Worm (Caenorhabditis elegans) whole organism, L4 larva: Measurements from ENCODE around the gene C27A2.12.

Experiments used
- D1046.2 ChIP-seq: fragments of 200-800 bp; sonication (Bioruptor generic); IDR thresholded peaks from 2 replicates; pipeline ENCODE4 v1.3.6; 2022; ENCODE audit warnings: missing genetic modification characterization, missing compliant biosample characterization
- T20F7.1 ChIP-seq: fragments of 200-800 bp; sonication (Bioruptor generic); optimal IDR thresholded peaks from 2 replicates; lab custom pipeline; 2018; ENCODE audit warnings: mild to moderate bottlenecking, missing genetic modification characterization, missing compliant biosample characterization
- Y105C5A.15 ChIP-seq: fragments of 200-800 bp; sonication (Bioruptor generic); IDR thresholded peaks from 2 replicates; pipeline ENCODE4 v1.3.6; 2022; ENCODE audit warnings: missing genetic modification characterization, missing compliant biosample characterization
- Y48G9A.11 ChIP-seq: fragments of 200-800 bp; sonication (Bioruptor generic); IDR thresholded peaks from 2 replicates; pipeline ENCODE4 v1.3.6; 2022; ENCODE audit warnings: missing genetic modification reagents, missing genetic modification characterization, missing compliant biosample characterization
- ama-1 ChIP-seq: fragments of 150-350 bp; optimal IDR thresholded peaks from 2 replicates; lab custom pipeline; 2014; ENCODE audit warnings: inconsistent platforms, mixed read lengths
- ceh-20 ChIP-seq: fragments of 200-800 bp; sonication (Bioruptor generic); IDR thresholded peaks from 2 replicates; pipeline ENCODE4 v1.3.6; 2022; ENCODE audit warnings: missing genetic modification reagents, missing genetic modification characterization, missing compliant biosample characterization
- ceh-62 ChIP-seq: sonication (generic microtip); optimal IDR thresholded peaks from 2 replicates; lab custom pipeline; 2017; ENCODE audit warnings: missing biosample characterization, missing genetic modification characterization
- daf-16 ChIP-seq, 3 experiments: sonication (generic microtip); optimal IDR thresholded peaks; 2 replicates each; lab custom pipeline; 2016 to 2017; ENCODE audit warnings: missing genetic modification characterization in 3 of 3, missing genetic modification reagents in 3 of 3, mild to moderate bottlenecking in 2 of 3, missing compliant biosample characterization in 2 of 3, missing biosample characterization in 1 of 3, moderate library complexity in 1 of 3
- daf-19 ChIP-seq: fragments of 200-800 bp; sonication (Bioruptor generic); conservative IDR thresholded peaks from 2 replicates; pipeline ENCODE4 v1.3.6; 2022; ENCODE audit warnings: missing genetic modification characterization, missing compliant biosample characterization
- dmd-6 ChIP-seq: fragments of 200-800 bp; sonication (Bioruptor generic); IDR thresholded peaks from 2 replicates; pipeline ENCODE4 v1.3.6; 2022; ENCODE audit warnings: missing genetic modification reagents, missing genetic modification characterization, missing compliant biosample characterization
- dmd-8 ChIP-seq: fragments of 200-800 bp; sonication (Bioruptor generic); IDR thresholded peaks from 2 replicates; pipeline ENCODE4 v1.3.6; 2022; ENCODE audit warnings: missing genetic modification characterization, missing compliant biosample characterization
- duxl-1 ChIP-seq: sonication (generic microtip); optimal IDR thresholded peaks from 2 replicates; lab custom pipeline; 2016; ENCODE audit warnings: mild to moderate bottlenecking, missing genetic modification characterization, moderate library complexity, missing compliant biosample characterization; ENCODE audit not compliant: poor library complexity
- dve-1 ChIP-seq: sonication (generic microtip); optimal IDR thresholded peaks from 2 replicates; lab custom pipeline; 2017; ENCODE audit warnings: antibody characterized with exemption, mild to moderate bottlenecking, missing genetic modification characterization, missing compliant biosample characterization; ENCODE audit not compliant: insufficient read depth
- hif-1 ChIP-seq, 2 experiments: sonication (generic microtip); optimal IDR thresholded peaks; 2 replicates each; lab custom pipeline; 2016 to 2017; ENCODE audit warnings: missing compliant biosample characterization in 2 of 2, missing genetic modification characterization in 2 of 2, missing genetic modification reagents in 2 of 2, missing genotype in 2 of 2, mild to moderate bottlenecking in 1 of 2
- hlh-11 ChIP-seq: fragments of 200-800 bp; sonication (Bioruptor generic); optimal IDR thresholded peaks from 2 replicates; lab custom pipeline; 2018; ENCODE audit warnings: mild to moderate bottlenecking, missing genetic modification characterization, missing compliant biosample characterization
- jun-1 ChIP-seq: fragments of 150-350 bp; optimal IDR thresholded peaks from 2 replicates; lab custom pipeline; 2014; ENCODE audit warnings: missing biosample characterization, missing genetic modification reagents, missing genetic modification characterization
- lim-7 ChIP-seq: fragments of 200-800 bp; sonication (Bioruptor generic); IDR thresholded peaks from 2 replicates; pipeline ENCODE4 v1.3.6; 2022; ENCODE audit warnings: missing genetic modification characterization, missing compliant biosample characterization
- lin-1 ChIP-seq: fragments of 200-800 bp; sonication (Bioruptor generic); IDR thresholded peaks from 2 replicates; pipeline ENCODE4 v1.3.6; 2022; ENCODE audit warnings: missing genetic modification reagents, missing genetic modification characterization, missing compliant biosample characterization
- lin-15B ChIP-seq: fragments of 150-350 bp; sonication (generic microtip); optimal IDR thresholded peaks from 3 replicates; lab custom pipeline; 2014; ENCODE audit warnings: missing biosample characterization, missing genetic modification characterization
- lin-38 ChIP-seq: fragments of 200-800 bp; sonication (Bioruptor generic); IDR thresholded peaks from 2 replicates; pipeline ENCODE4 v1.3.6; 2022; ENCODE audit warnings: missing genetic modification reagents, missing genetic modification characterization, missing compliant biosample characterization
- mdl-1 ChIP-seq, 2 experiments: fragments of 150-350 bp in 1 of 2; sonication (generic microtip) in 1 of 2; optimal IDR thresholded peaks; 2 replicates each; lab custom pipeline; 2014 to 2017; ENCODE audit warnings: missing biosample characterization in 2 of 2, missing genetic modification characterization in 2 of 2
- mxl-2 ChIP-seq: fragments of 200-800 bp; sonication (Bioruptor generic); conservative IDR thresholded peaks from 2 replicates; pipeline ENCODE4 v1.3.6; 2022; ENCODE audit warnings: missing genetic modification reagents, missing genetic modification characterization, missing compliant biosample characterization
- mxl-3 ChIP-seq: fragments of 200-800 bp; sonication (Bioruptor generic); optimal IDR thresholded peaks from 2 replicates; lab custom pipeline; 2018; ENCODE audit warnings: mild to moderate bottlenecking, missing genetic modification characterization, missing compliant biosample characterization
- nhr-10 ChIP-seq: fragments of 150-350 bp; optimal IDR thresholded peaks from 2 replicates; lab custom pipeline; 2014; ENCODE audit warnings: missing biosample characterization, missing genetic modification characterization
- nhr-102 ChIP-seq: sonication (generic microtip); optimal IDR thresholded peaks from 2 replicates; lab custom pipeline; 2016; ENCODE audit warnings: mild to moderate bottlenecking, missing genetic modification characterization, moderate library complexity, missing compliant biosample characterization
- nhr-11 ChIP-seq: fragments of 150-350 bp; optimal IDR thresholded peaks from 2 replicates; lab custom pipeline; 2014; ENCODE audit warnings: missing biosample characterization, missing genetic modification characterization
- nhr-28 ChIP-seq: fragments of 150-350 bp; optimal IDR thresholded peaks from 2 replicates; lab custom pipeline; 2014; ENCODE audit warnings: missing biosample characterization, missing genetic modification characterization
- nhr-42 ChIP-seq: fragments of 200-800 bp; sonication (Bioruptor generic); IDR thresholded peaks from 2 replicates; pipeline ENCODE4 v1.3.6; 2022; ENCODE audit warnings: missing genetic modification characterization, missing compliant biosample characterization
- nhr-48 ChIP-seq: sonication (generic microtip); optimal IDR thresholded peaks from 2 replicates; lab custom pipeline; 2016; ENCODE audit warnings: mild to moderate bottlenecking, missing genetic modification characterization, missing compliant biosample characterization
- nhr-6 ChIP-seq: fragments of 150-350 bp; optimal IDR thresholded peaks from 2 replicates; lab custom pipeline; 2014; ENCODE audit warnings: missing biosample characterization, missing genetic modification characterization
- nhr-76 ChIP-seq: fragments of 150-350 bp; optimal IDR thresholded peaks from 2 replicates; lab custom pipeline; 2014; ENCODE audit warnings: missing biosample characterization, missing genetic modification characterization
- nhr-77 ChIP-seq: fragments of 150-350 bp; optimal IDR thresholded peaks from 2 replicates; lab custom pipeline; 2014; ENCODE audit warnings: missing biosample characterization, missing genetic modification characterization
- pqm-1 ChIP-seq: sonication (generic microtip); optimal IDR thresholded peaks from 2 replicates; lab custom pipeline; 2017; ENCODE audit warnings: missing biosample characterization, missing genetic modification characterization
- rbr-2 ChIP-seq: sonication (generic microtip); optimal IDR thresholded peaks from 2 replicates; lab custom pipeline; 2016; ENCODE audit warnings: missing genotype, missing genetic modification characterization, missing compliant biosample characterization
- spr-3 ChIP-seq: fragments of 200-800 bp; sonication (Bioruptor generic); optimal IDR thresholded peaks from 2 replicates; lab custom pipeline; 2018; ENCODE audit warnings: mild to moderate bottlenecking, missing genetic modification characterization, missing compliant biosample characterization
- tra-1 ChIP-seq: fragments of 200-800 bp; sonication (Bioruptor generic); IDR thresholded peaks from 2 replicates; pipeline ENCODE4 v1.3.6; 2022; ENCODE audit warnings: missing genetic modification reagents, missing genetic modification characterization, missing compliant biosample characterization
- vab-7 ChIP-seq: fragments of 200-800 bp; sonication (Bioruptor generic); IDR thresholded peaks from 2 replicates; pipeline ENCODE4 v1.3.6; 2022; ENCODE audit warnings: missing genetic modification reagents, missing genetic modification characterization, missing compliant biosample characterization
- zip-2 ChIP-seq: fragments of 150-350 bp; optimal IDR thresholded peaks from 2 replicates; lab custom pipeline; 2014; ENCODE audit warnings: missing biosample characterization, missing genetic modification characterization

Gene C27A2.12

DNA sequence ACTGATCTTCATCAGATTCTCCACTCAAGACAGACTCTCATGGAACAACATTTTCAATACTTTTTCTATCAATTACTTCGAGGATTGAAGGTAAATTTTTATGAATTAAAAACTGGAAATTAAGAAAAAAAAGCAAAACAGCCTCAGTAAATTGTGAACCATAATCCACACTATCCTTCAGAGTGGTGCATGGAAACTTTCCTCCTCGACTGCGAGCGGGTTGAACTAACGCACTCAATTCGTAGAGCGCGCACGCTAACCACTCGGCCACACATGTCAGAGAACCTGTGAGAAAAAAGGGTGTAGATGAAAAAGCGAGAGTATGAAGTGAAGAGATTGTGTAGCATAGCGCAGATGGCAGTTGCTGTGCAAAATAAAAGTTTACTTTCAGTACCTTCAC lies 47.1 kb upstream of the C27A2.12 start (continued):
- peak; percentile 75 for TF ChIP-seq spr-3 (GFP tag; lab: Kevin White, UChicago)
- peak; percentile 81; the same call in 1 of the 2 replicates for TF ChIP-seq ceh-20 (GFP tag; lab: Robert Waterston, UW)
- TF ChIP-seq tra-1: peak; percentile 87
- TF ChIP-seq nhr-11 (tag; lab: Kevin White, UChicago): peak; percentile 55
- no peak for TF ChIP-seq lin-15B (tag; lab: Kevin White, UChicago)
- TF ChIP-seq Y105C5A.15: peak; percentile 76; the same call in 1 of the 2 replicates
- TF ChIP-seq hif-1 (tag; optimal IDR thresholded peaks at IDR 0.05; lab: Kevin White, UChicago): peak in 1 of 2 experiments; percentile 25
- TF ChIP-seq rbr-2: peak; percentile 71
- TF ChIP-seq, all 104 proteins: peak for 66

DNA sequence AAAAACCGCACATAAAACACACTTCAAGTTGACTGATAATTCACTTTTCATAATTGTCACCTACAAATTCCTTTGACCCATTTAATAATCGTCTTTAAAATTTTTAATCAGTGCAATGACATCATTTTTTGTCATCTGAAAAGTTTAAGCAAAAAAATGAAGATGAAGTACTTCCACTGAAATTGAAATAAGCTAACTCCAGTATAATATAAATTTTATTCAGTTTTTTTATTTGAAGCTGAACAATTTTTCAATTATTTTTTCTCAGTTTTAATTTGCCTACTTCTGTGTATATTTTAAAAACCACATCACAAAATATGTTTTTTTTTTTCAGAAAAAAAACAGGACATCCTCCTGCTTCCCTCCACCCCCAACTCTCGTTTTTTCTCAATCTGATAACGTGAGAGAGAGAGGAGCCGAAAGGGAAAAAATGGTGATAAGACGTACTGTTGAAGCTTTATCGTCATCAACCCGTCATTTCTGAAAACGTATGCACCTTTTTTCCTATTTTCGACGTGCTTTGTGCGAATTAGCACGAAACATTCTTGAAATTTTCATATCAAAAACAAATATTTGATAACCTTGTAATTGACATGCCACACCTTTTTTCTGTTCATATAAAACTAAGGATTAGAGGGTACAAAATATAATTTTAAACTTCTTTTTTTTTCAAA lies 46.0 kb upstream of the C27A2.12 start, which contains the start of the genes C04G6.11 and mpk-2:
Gene C04G6.11, minus strand, starts transcription at position 51 of the 674 bp plus-strand sequence.
Gene mpk-2, plus strand, starts transcription at position 335 of the 674 bp plus-strand sequence.
- TF ChIP-seq D1046.2 (no peak), nhr-42 (GFP tag; lab: Robert Waterston, UW) (no peak), ceh-62 (tag; lab: Kevin White, UChicago) (no peak), Y105C5A.15 (no peak), dmd-6 (peak; percentile 97), tra-1 (no peak; the same call in 1 of the 2 replicates), T20F7.1 (GFP tag; lab: Kevin White, UChicago) (peak; percentile 45), lin-38 (GFP tag; lab: Robert Waterston, UW) (no peak), mdl-1 (tag; optimal IDR thresholded peaks at IDR 0.05; lab: Kevin White, UChicago) (peak in 1 of 2 experiments; percentile 9), nhr-48 (tag; lab: Kevin White, UChicago) (peak; percentile 85), nhr-28 (peak; percentile 77), dve-1 (tag; lab: Kevin White, UChicago) (peak; percentile 64), nhr-6 (tag; lab: Kevin White, UChicago) (no peak), duxl-1 (tag; lab: Kevin White, UChicago) (no peak), nhr-76 (no peak), dmd-8 (no peak), pqm-1 (peak; percentile 69), Y48G9A.11 (GFP tag; lab: Robert Waterston, UW) (no peak), daf-19 (no peak), daf-16 (GFP tag; optimal IDR thresholded peaks at IDR 0.05; lab: Kevin White, UChicago) (peak in 1 of 2 experiments; percentile 69), daf-16 (tag; optimal IDR thresholded peaks at IDR 0.05; lab: Kevin White, UChicago) (peak; percentile 66), mxl-3 (no peak), nhr-102 (tag; lab: Kevin White, UChicago) (peak; percentile 51), hif-1 (tag; optimal IDR thresholded peaks at IDR 0.05; lab: Kevin White, UChicago) (peak in 1 of 2 experiments; percentile 20), lim-7 (no peak), lin-1 (GFP tag; lab: Robert Waterston, UW) (peak; percentile 59; the same call in 1 of the 2 replicates), nhr-77 (tag; lab: Kevin White, UChicago) (peak; percentile 44), ama-1 (lab: Kevin White, UChicago) (no peak), jun-1 (tag; lab: Kevin White, UChicago) (no peak), vab-7 (GFP tag; lab: Robert Waterston, UW) (no peak), nhr-10 (tag; lab: Kevin White, UChicago) (no peak), hlh-11 (peak; percentile 82), mxl-2 (no peak), zip-2 (tag; lab: Kevin White, UChicago) (no peak)
- TF ChIP-seq, all 104 proteins: peak for 13
